Fruit fly (Drosophila melanogaster): ENCODE measurements around the gene CG31142.

Gene CG31142

DNA sequence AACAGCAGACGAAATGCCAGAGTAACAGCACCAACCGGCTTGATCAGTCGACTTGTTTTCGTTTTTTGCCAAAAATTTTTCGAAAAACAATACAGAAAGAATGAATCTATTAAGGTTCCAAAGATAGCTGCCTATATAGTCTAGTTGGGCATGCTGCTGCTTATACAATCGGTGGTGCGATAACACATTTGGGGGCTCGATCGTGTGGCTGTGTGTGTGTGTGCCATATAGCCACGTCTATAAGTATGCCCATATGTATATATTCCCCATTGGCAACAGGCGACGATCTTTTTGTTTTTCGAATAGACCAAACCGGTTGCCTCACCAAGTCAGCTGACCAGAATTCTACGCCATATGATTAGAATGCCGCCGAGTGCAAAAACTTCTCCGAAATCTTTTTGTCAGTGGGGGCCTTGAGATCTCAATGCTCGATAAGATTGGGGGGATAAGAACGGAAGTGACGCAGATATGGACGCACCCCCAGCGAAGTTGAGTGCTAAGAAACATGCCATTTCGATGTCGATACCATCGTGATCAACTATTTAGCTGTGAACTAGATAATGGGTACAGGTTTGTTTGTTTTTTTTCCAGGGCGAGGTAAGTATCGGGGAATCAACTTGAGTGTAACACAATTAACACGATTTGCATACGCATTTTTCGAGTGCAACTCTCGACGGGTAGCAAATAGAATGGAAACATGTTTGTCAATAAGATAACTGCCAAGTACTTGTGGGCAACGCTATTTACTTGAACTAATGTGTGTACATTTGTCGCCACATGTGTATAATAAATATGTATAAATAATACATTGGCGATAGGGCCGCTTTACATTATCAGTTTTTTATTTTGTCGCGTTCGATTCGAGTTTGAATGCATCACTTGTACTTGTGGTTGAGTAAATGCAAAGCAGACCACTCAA is 11.1 kb downstream of the CG31142 start (continued):
- TF ChIP-seq CG2202 (tag; optimal IDR thresholded peaks at IDR 0.05): peak; percentile 94
- TF ChIP-seq PHDP (tag; optimal IDR thresholded peaks at IDR 0.05): peak; percentile 85
- peak; percentile 54 for TF ChIP-seq psq (GFP tag; optimal IDR thresholded peaks at IDR 0.05)
- no peak for TF ChIP-seq CG7963 (GFP tag; IDR thresholded peaks at IDR 0.05; ENCODE audit: partially characterized antibody)
- peak; percentile 87 for TF ChIP-seq sob (GFP tag; IDR thresholded peaks at IDR 0.05)
- peak; percentile 86 for TF ChIP-seq CG7556 (GFP tag; optimal IDR thresholded peaks at IDR 0.05)
- TF ChIP-seq CG10654 (GFP tag; optimal IDR thresholded peaks at IDR 0.05): peak; percentile 76
- peak; percentile 72 for TF ChIP-seq BtbVII (GFP tag; optimal IDR thresholded peaks at IDR 0.05)
- peak; percentile 97 for TF ChIP-seq fd64A (GFP tag; optimal IDR thresholded peaks at IDR 0.05)
- TF ChIP-seq lmd (GFP tag; IDR thresholded peaks at IDR 0.05): no peak
- TF ChIP-seq disco-r (GFP tag; optimal IDR thresholded peaks at IDR 0.05): no peak
- no peak for TF ChIP-seq ind (GFP tag; optimal IDR thresholded peaks at IDR 0.05)
- peak; percentile 70; the same call in 1 of the 2 replicates for TF ChIP-seq bowl (GFP tag; IDR thresholded peaks at IDR 0.05)
- TF ChIP-seq CG9727 (GFP tag; optimal IDR thresholded peaks at IDR 0.05): peak; percentile 86
- TF ChIP-seq luna (GFP tag; optimal IDR thresholded peaks at IDR 0.05): no peak
- peak; percentile 83 for TF ChIP-seq CG12236 (GFP tag; optimal IDR thresholded peaks at IDR 0.05)
- TF ChIP-seq CG10565 (GFP tag; optimal IDR thresholded peaks at IDR 0.05): peak; percentile 30
- TF ChIP-seq Ets97D (GFP tag; optimal IDR thresholded peaks at IDR 0.05): peak; percentile 36
- no peak for TF ChIP-seq Gug (GFP tag; IDR thresholded peaks at IDR 0.05)
- no peak; the same call in 1 of the 2 replicates for TF ChIP-seq Adf1 (GFP tag; IDR thresholded peaks at IDR 0.05)
- TF ChIP-seq CG2120 (GFP tag; optimal IDR thresholded peaks at IDR 0.05): peak; percentile 54
- TF ChIP-seq hth (optimal IDR thresholded peaks at IDR 0.05): no peak
- TF ChIP-seq CG3995 (GFP tag; optimal IDR thresholded peaks at IDR 0.05): no peak
- TF ChIP-seq Hr51 (GFP tag; optimal IDR thresholded peaks at IDR 0.05): peak; percentile 39 to 40
- peak; percentile 96 for TF ChIP-seq CG15601 (tag; optimal IDR thresholded peaks at IDR 0.05)
- peak; percentile 92 for TF ChIP-seq CG17912 (GFP tag; optimal IDR thresholded peaks at IDR 0.05)
- peak; percentile 83; the same call in 1 of the 2 replicates for TF ChIP-seq CG1024 (GFP tag; IDR thresholded peaks at IDR 0.05)
- TF ChIP-seq gsb (GFP tag; IDR thresholded peaks at IDR 0.05): peak; percentile 77
- TF ChIP-seq CG30403 (GFP tag; optimal IDR thresholded peaks at IDR 0.05): peak; percentile 44
- TF ChIP-seq ab (GFP tag; optimal IDR thresholded peaks at IDR 0.05): no peak
- TF ChIP-seq Blimp-1 (GFP tag; optimal IDR thresholded peaks at IDR 0.05): peak; percentile 87
- no peak for TF ChIP-seq ro (GFP tag; IDR thresholded peaks at IDR 0.05)
- no peak for TF ChIP-seq knrl (GFP tag; IDR thresholded peaks at IDR 0.05; ENCODE audit: partially characterized antibody)
- peak; percentile 84 for TF ChIP-seq CG15011 (GFP tag; optimal IDR thresholded peaks at IDR 0.05)
- TF ChIP-seq zen2 (GFP tag; IDR thresholded peaks at IDR 0.05; ENCODE audit: partially characterized antibody): no peak
- TF ChIP-seq sna (GFP tag; IDR thresholded peaks at IDR 0.05; ENCODE audit: partially characterized antibody): no peak
- peak; percentile 90 for TF ChIP-seq CG10543 (GFP tag; optimal IDR thresholded peaks at IDR 0.05)
- no peak for TF ChIP-seq esg (GFP tag; conservative IDR thresholded peaks at IDR 0.05)
- peak; percentile 89 for TF ChIP-seq Hmr (GFP tag; optimal IDR thresholded peaks at IDR 0.05)
- peak; percentile 62 for TF ChIP-seq CG7271 (tag; optimal IDR thresholded peaks at IDR 0.05)
- peak; percentile 91 for TF ChIP-seq Med (GFP tag)
- TF ChIP-seq CG13287 (GFP tag; IDR thresholded peaks at IDR 0.05; ENCODE audit: partially characterized antibody): no peak
- TF ChIP-seq CG8089 (GFP tag; optimal IDR thresholded peaks at IDR 0.05): peak; percentile 73
- peak; percentile 73 for TF ChIP-seq CG2712 (tag; optimal IDR thresholded peaks at IDR 0.05)
- peak; percentile 38; the same call in 1 of the 2 replicates for TF ChIP-seq CG7372 (GFP tag; IDR thresholded peaks at IDR 0.05)
- TF ChIP-seq da (GFP tag; optimal IDR thresholded peaks at IDR 0.05): no peak
- TF ChIP-seq yki (optimal IDR thresholded peaks at IDR 0.05): no peak
- peak; percentile 80 for TF ChIP-seq CG17328 (GFP tag; IDR thresholded peaks at IDR 0.05)
- peak; percentile 39 for TF ChIP-seq Atf3 (GFP tag; optimal IDR thresholded peaks at IDR 0.05)

Data from whole organism, embryonic.